Worm (Caenorhabditis elegans) whole organism, young adult: ENCODE results near the gene fbxa-89.

Experiments
- F49E8.2 ChIP-seq: sonication (generic microtip); optimal IDR thresholded peaks from 3 replicates; lab custom pipeline; 2017; ENCODE audit warnings: missing genetic modification characterization, mild to moderate bottlenecking, missing compliant biosample characterization, antibody characterized with exemption, moderate library complexity; ENCODE audit not compliant: insufficient read depth
- T07F8.4 ChIP-seq: sonication (generic microtip); optimal IDR thresholded peaks from 2 replicates; lab custom pipeline; 2016; ENCODE audit warnings: mild to moderate bottlenecking, missing genetic modification characterization, moderate library complexity, missing compliant biosample characterization
- aptf-3 ChIP-seq: fragments of 200-800 bp; sonication (Bioruptor generic); IDR thresholded peaks from 2 replicates; pipeline ENCODE4 v1.3.6; 2022; ENCODE audit warnings: missing genetic modification characterization, missing compliant biosample characterization
- ccch-3 ChIP-seq: fragments of 200-800 bp; sonication (Bioruptor generic); optimal IDR thresholded peaks from 2 replicates; lab custom pipeline; 2018; ENCODE audit warnings: mild to moderate bottlenecking, missing genetic modification characterization, missing compliant biosample characterization
- fkh-3 ChIP-seq: sonication (generic microtip); optimal IDR thresholded peaks from 2 replicates; lab custom pipeline; 2016; ENCODE audit warnings: mild to moderate bottlenecking, missing genetic modification characterization, missing compliant biosample characterization
- lin-40 ChIP-seq: sonication (generic microtip); optimal IDR thresholded peaks from 2 replicates; lab custom pipeline; 2016; ENCODE audit warnings: missing genetic modification characterization, mild to moderate bottlenecking, missing compliant biosample characterization, missing genotype, missing genetic modification reagents
- tbx-9 ChIP-seq: sonication (generic microtip); optimal IDR thresholded peaks from 2 replicates; lab custom pipeline; 2016; ENCODE audit warnings: borderline replicate concordance, missing genetic modification characterization, inconsistent platforms, missing compliant biosample characterization
- unc-130 ChIP-seq: sonication (generic microtip); optimal IDR thresholded peaks from 2 replicates; lab custom pipeline; 2016; ENCODE audit warnings: missing genetic modification reagents, missing genetic modification characterization, missing compliant biosample characterization
- ztf-28 ChIP-seq: fragments of 200-800 bp; sonication (Bioruptor generic); IDR thresholded peaks from 2 replicates; pipeline ENCODE4 v1.3.6; 2022; ENCODE audit warnings: missing genetic modification reagents, missing genetic modification characterization, missing compliant biosample characterization

- TF ChIP-seq ccch-3 (GFP tag; lab: Kevin White, UChicago) = no peak
- TF ChIP-seq aptf-3 = no peak
- no peak for TF ChIP-seq unc-130 (GFP tag; lab: Kevin White, UChicago)
- no peak for TF ChIP-seq T07F8.4 (tag; lab: Kevin White, UChicago)
- no peak for TF ChIP-seq F49E8.2 (tag; lab: Kevin White, UChicago)
- no peak for TF ChIP-seq tbx-9
- TF ChIP-seq fkh-3 (tag; lab: Kevin White, UChicago) = no peak
- no peak for TF ChIP-seq ztf-28 (GFP tag; lab: Robert Waterston, UW)
- no peak for TF ChIP-seq lin-40 (tag; lab: Kevin White, UChicago)
Measured at ce11 chrIII:12227935-12228334, 8.0 kb upstream of the fbxa-89 start.
